Fruit fly (Drosophila melanogaster) Kc167 (cell line): Measurements from ENCODE around the gene CG3184.

Experiments used
- Myc ChIP-seq: fragments of >200 bp; optimal IDR thresholded peaks from 2 replicates; lab custom pipeline; 2017; ENCODE audit warnings: missing external identifiers
- Sin3A ChIP-seq: fragments of >200 bp; optimal IDR thresholded peaks from 2 replicates; lab custom pipeline; 2018; ENCODE audit warnings: missing external identifiers
- h ChIP-seq: fragments of >200 bp; optimal IDR thresholded peaks from 3 replicates; lab custom pipeline; 2018; ENCODE audit warnings: missing external identifiers
- insv ChIP-seq: fragments of >200 bp; optimal IDR thresholded peaks from 3 replicates; lab custom pipeline; 2018; ENCODE audit warnings: missing external identifiers
- psq ChIP-seq: fragments of >200 bp; optimal IDR thresholded peaks from 2 replicates; lab custom pipeline; 2017; ENCODE audit warnings: missing external identifiers
- ttk ChIP-seq: sonication (Bioruptor generic); optimal IDR thresholded peaks from 2 replicates; lab custom pipeline; 2017; ENCODE audit warnings: missing external identifiers

The CG3184 gene

dm6 chrX:6656626-6657558 lies 31.7 kb downstream of the CG3184 start:
- TF ChIP-seq Sin3A (lab: Kevin White, UChicago), result no peak
- no peak for TF ChIP-seq ttk (lab: Kevin White, UChicago)
- TF ChIP-seq h (lab: Kevin White, UChicago), result no peak
- no peak for TF ChIP-seq Myc (lab: Kevin White, UChicago)
- TF ChIP-seq insv (lab: Kevin White, UChicago), result no peak
- no peak for TF ChIP-seq psq (lab: Kevin White, UChicago)

dm6 chrX:6656023-6656594 lies 32.5 kb downstream of the CG3184 start:
- TF ChIP-seq psq (lab: Kevin White, UChicago), result no peak
- no peak for TF ChIP-seq Myc (lab: Kevin White, UChicago)
- no peak for TF ChIP-seq ttk (lab: Kevin White, UChicago)
- no peak for TF ChIP-seq h (lab: Kevin White, UChicago)
- no peak for TF ChIP-seq Sin3A (lab: Kevin White, UChicago)
- TF ChIP-seq insv (lab: Kevin White, UChicago), result no peak

- TF ChIP-seq insv (lab: Kevin White, UChicago) (no peak), h (lab: Kevin White, UChicago) (no peak), Myc (lab: Kevin White, UChicago) (no peak), psq (lab: Kevin White, UChicago) (no peak), ttk (lab: Kevin White, UChicago) (no peak), Sin3A (lab: Kevin White, UChicago) (no peak)
Observed at dm6 chrX:6654198-6654831, 34.3 kb downstream of the CG3184 start, which contains the start of the genes CG3226 and Cdc7. Gene CG3226 (minus strand): TSS chrX:6654248. Gene Cdc7 (plus strand): TSS chrX:6654541.

dm6 chrX:6646846-6647245 lies 41.7 kb downstream of the CG3184 start:
- no peak for TF ChIP-seq h (lab: Kevin White, UChicago)
- TF ChIP-seq ttk (lab: Kevin White, UChicago), result no peak
- TF ChIP-seq Myc (lab: Kevin White, UChicago), result no peak
- TF ChIP-seq Sin3A (lab: Kevin White, UChicago), result no peak
- TF ChIP-seq psq (lab: Kevin White, UChicago), result no peak
- TF ChIP-seq insv (lab: Kevin White, UChicago), result no peak

- no peak for TF ChIP-seq insv (lab: Kevin White, UChicago)
- no peak for TF ChIP-seq h (lab: Kevin White, UChicago)
- TF ChIP-seq Sin3A (lab: Kevin White, UChicago), result no peak
- no peak for TF ChIP-seq ttk (lab: Kevin White, UChicago)
- TF ChIP-seq Myc (lab: Kevin White, UChicago), result no peak
- no peak for TF ChIP-seq psq (lab: Kevin White, UChicago)
Observed at dm6 chrX:6642593-6643257, 45.8 kb downstream of the CG3184 start.

- TF ChIP-seq Myc (lab: Kevin White, UChicago) (no peak), h (lab: Kevin White, UChicago) (no peak), ttk (lab: Kevin White, UChicago) (no peak), Sin3A (lab: Kevin White, UChicago) (no peak), insv (lab: Kevin White, UChicago) (no peak), psq (lab: Kevin White, UChicago) (no peak)
Observed at dm6 chrX:6641602-6642001, 47.0 kb downstream of the CG3184 start.

- TF ChIP-seq Sin3A (lab: Kevin White, UChicago) (no peak), h (lab: Kevin White, UChicago) (no peak), Myc (lab: Kevin White, UChicago) (no peak), insv (lab: Kevin White, UChicago) (no peak), ttk (lab: Kevin White, UChicago) (no peak), psq (lab: Kevin White, UChicago) (no peak)
Observed at dm6 chrX:6638123-6638522, 50.5 kb downstream of the CG3184 start.
